Worm (Caenorhabditis elegans) whole organism, L1 larva: ENCODE results near the gene F35E8.6.

Source experiments
- Y116A8C.19 ChIP-seq: sonication (generic microtip); optimal IDR thresholded peaks from 2 replicates; lab custom pipeline; 2016; ENCODE audit warnings: missing compliant biosample characterization, missing genetic modification characterization, borderline replicate concordance
- efl-1 ChIP-seq, 4 experiments: fragments of 150-350 bp; optimal IDR thresholded peaks in 3 of 4; peaks in 1 of 4; 1 replicate in 1 of 4; 2 replicates in 3 of 4; lab custom pipeline; 2014; ENCODE audit warnings: missing biosample characterization in 2 of 4, missing genetic modification characterization in 2 of 4, missing genetic modification reagents in 2 of 4
- egl-27 ChIP-seq, 2 experiments: fragments of 150-350 bp in 1 of 2; sonication (generic microtip); optimal IDR thresholded peaks; 3 replicates each; lab custom pipeline; 2017 to 2018; ENCODE audit warnings: missing biosample characterization in 2 of 2, missing genetic modification characterization in 2 of 2, missing genetic modification reagents in 2 of 2
- ets-5 ChIP-seq: fragments of 200-800 bp; sonication (Bioruptor generic); IDR thresholded peaks from 2 replicates; pipeline ENCODE4 v1.3.6; 2022; ENCODE audit warnings: missing genetic modification characterization, missing compliant biosample characterization
- fkh-8 ChIP-seq: sonication (generic microtip); optimal IDR thresholded peaks from 2 replicates; lab custom pipeline; 2016; ENCODE audit warnings: mild to moderate bottlenecking, missing genetic modification characterization, missing compliant biosample characterization
- fos-1 ChIP-seq: fragments of 150-350 bp; optimal IDR thresholded peaks from 2 replicates; lab custom pipeline; 2014; ENCODE audit warnings: missing biosample characterization, missing genetic modification characterization
- isw-1 ChIP-seq: fragments of 200-800 bp; sonication (Bioruptor generic); IDR thresholded peaks from 2 replicates; pipeline ENCODE4 v1.3.6; 2022; ENCODE audit warnings: missing genetic modification characterization, missing compliant biosample characterization
- lin-14 ChIP-seq: fragments of 200-800 bp; sonication (Bioruptor generic); optimal IDR thresholded peaks from 2 replicates; lab custom pipeline; 2018; ENCODE audit warnings: mild to moderate bottlenecking, missing genetic modification characterization, moderate library complexity, missing compliant biosample characterization
- lsy-2 ChIP-seq, 2 experiments: fragments of 150-350 bp; optimal IDR thresholded peaks; 2 replicates each; lab custom pipeline; 2014; ENCODE audit warnings: missing biosample characterization in 2 of 2, missing genetic modification characterization in 2 of 2
- mab-9 ChIP-seq: fragments of 200-800 bp; sonication (Bioruptor generic); IDR thresholded peaks from 2 replicates; pipeline ENCODE4 v1.3.6; 2022; ENCODE audit warnings: missing genetic modification reagents, missing genetic modification characterization, missing compliant biosample characterization
- mep-1 ChIP-seq: fragments of 150-350 bp; optimal IDR thresholded peaks from 2 replicates; lab custom pipeline; 2014; ENCODE audit warnings: missing biosample characterization, missing genetic modification characterization
- nhr-20 ChIP-seq: sonication (generic microtip); optimal IDR thresholded peaks from 2 replicates; lab custom pipeline; 2016; ENCODE audit warnings: mild to moderate bottlenecking, missing genetic modification characterization, missing compliant biosample characterization
- nhr-237 ChIP-seq: fragments of 150-350 bp; optimal IDR thresholded peaks from 2 replicates; lab custom pipeline; 2014; ENCODE audit warnings: missing biosample characterization, missing genetic modification characterization
- nhr-85 ChIP-seq: sonication (generic microtip); peaks from one replicate; lab custom pipeline; 2016; ENCODE audit warnings: missing genetic modification characterization, inconsistent platforms, missing compliant biosample characterization
- unc-30 ChIP-seq: sonication (generic microtip); optimal IDR thresholded peaks from 2 replicates; lab custom pipeline; 2017; ENCODE audit warnings: missing biosample characterization, missing genetic modification characterization
- unc-86 ChIP-seq: sonication (generic microtip); optimal IDR thresholded peaks from 2 replicates; lab custom pipeline; 2016; ENCODE audit warnings: missing genetic modification characterization, missing compliant biosample characterization
- vab-15 ChIP-seq: sonication (generic microtip); optimal IDR thresholded peaks from 2 replicates; lab custom pipeline; 2017; ENCODE audit warnings: missing genotype, mild to moderate bottlenecking, missing genetic modification characterization, missing compliant biosample characterization
- xbp-1 ChIP-seq: sonication (generic microtip); optimal IDR thresholded peaks from 2 replicates; lab custom pipeline; 2016; ENCODE audit warnings: missing genetic modification characterization, missing compliant biosample characterization
- ztf-11 ChIP-seq, 2 experiments: sonication (generic microtip); optimal IDR thresholded peaks; 2 replicates each; lab custom pipeline; 2016 to 2017; ENCODE audit warnings: missing genetic modification characterization in 2 of 2, missing biosample characterization in 1 of 2, missing compliant biosample characterization in 1 of 2
- ztf-4 ChIP-seq: fragments of 150-350 bp; optimal IDR thresholded peaks from 2 replicates; lab custom pipeline; 2014; ENCODE audit warnings: missing biosample characterization, missing genetic modification characterization

Gene F35E8.6

DNA sequence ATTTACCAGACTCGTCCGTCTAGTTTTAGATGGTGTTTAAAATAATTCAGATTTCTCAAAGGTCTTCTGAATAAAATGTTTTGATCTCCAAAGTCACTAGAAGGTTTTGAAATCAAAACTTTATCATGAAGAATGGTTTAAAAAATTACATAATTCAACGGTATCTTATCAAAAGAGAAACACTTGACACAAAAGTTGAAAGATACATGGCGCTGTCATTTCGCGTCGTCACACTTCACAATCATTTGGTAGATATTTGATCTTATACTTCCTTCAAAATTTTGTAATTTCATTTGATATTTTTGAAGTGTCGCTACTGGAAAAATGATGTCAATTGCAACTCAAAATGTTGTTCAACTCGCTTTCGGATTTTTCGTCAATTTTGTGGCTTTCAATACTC, 45.1 kb downstream of the F35E8.6 start, which contains the start of gene F36G9.3:
Gene F36G9.3 (plus strand): TSS at position 301 of the 400 bp plus-strand sequence.
- no peak for TF ChIP-seq nhr-237 (tag; lab: Kevin White, UChicago)
- no peak for TF ChIP-seq vab-15
- no peak for TF ChIP-seq fos-1 (tag; lab: Kevin White, UChicago)
- no peak for TF ChIP-seq lin-14
- TF ChIP-seq unc-30 (tag; lab: Kevin White, UChicago), result no peak
- TF ChIP-seq mab-9 (GFP tag; lab: Robert Waterston, UW), result no peak
- TF ChIP-seq Y116A8C.19, result no peak
- TF ChIP-seq xbp-1, result no peak
- no peak for TF ChIP-seq egl-27 (tag; optimal IDR thresholded peaks at IDR 0.05; lab: Kevin White, UChicago)
- TF ChIP-seq unc-86, result no peak
- TF ChIP-seq isw-1, result no peak
- TF ChIP-seq ztf-11 (tag; optimal IDR thresholded peaks at IDR 0.05; lab: Kevin White, UChicago), result no peak

- TF ChIP-seq mep-1 (tag; lab: Kevin White, UChicago) (peak; percentile 8), nhr-85 (tag; lab: Kevin White, UChicago) (peak; percentile 87), fkh-8 (no peak), efl-1 (optimal IDR thresholded peaks at IDR 0.05; lab: Kevin White, UChicago) (peak; percentile 35 to 41), efl-1 (GFP tag; optimal IDR thresholded peaks at IDR 0.05 in 1 of 2; lab: Kevin White, UChicago) (peak in 1 of 2 experiments; percentile 82), nhr-20 (tag; lab: Kevin White, UChicago) (peak; percentile 53), ztf-4 (tag; lab: Kevin White, UChicago) (no peak), ets-5 (no peak), lsy-2 (tag; optimal IDR thresholded peaks at IDR 0.05; lab: Kevin White, UChicago) (peak; percentile 13 to 14), lin-14 (peak; percentile 55)
Measured at ce11 chrV:15959456-15959855, 47.5 kb downstream of the F35E8.6 start.
